Worm (Caenorhabditis elegans): Measurements from ENCODE around the gene Y46H3A.5.

Gene Y46H3A.5

ce11 chrV:1797900-1798299, 16.8 kb downstream of the Y46H3A.5 start, which contains the start of gene F36H9.10:
Gene F36H9.10, plus strand, starts transcription at chrV:1798200.
- TF ChIP-seq ztf-23 (GFP tag; IDR thresholded peaks at IDR 0.05) = no peak
- TF ChIP-seq klf-2 (GFP tag; conservative IDR thresholded peaks at IDR 0.05) = no peak
- TF ChIP-seq cog-1 (tag; optimal IDR thresholded peaks at IDR 0.05) = no peak
- no peak for TF ChIP-seq med-1 (GFP tag; optimal IDR thresholded peaks at IDR 0.05; ENCODE audit: insufficient read depth)
- no peak for TF ChIP-seq T22C8.4 (GFP tag; IDR thresholded peaks at IDR 0.05)
- no peak for TF ChIP-seq flt-1 (GFP tag; IDR thresholded peaks at IDR 0.05)
- TF ChIP-seq ztf-29 (GFP tag; IDR thresholded peaks at IDR 0.05) = no peak
- TF ChIP-seq tab-1 (GFP tag; IDR thresholded peaks at IDR 0.05) = no peak
- TF ChIP-seq ref-1 (GFP tag; conservative IDR thresholded peaks at IDR 0.05) = no peak

ce11 chrV:1794218-1794617, 20.5 kb downstream of the Y46H3A.5 start, which contains the start of gene F36H9.1:
Gene F36H9.1, plus strand, starts transcription at chrV:1794518.
- no peak for TF ChIP-seq med-1 (GFP tag; optimal IDR thresholded peaks at IDR 0.05; ENCODE audit: insufficient read depth)
- TF ChIP-seq ztf-23 (GFP tag; IDR thresholded peaks at IDR 0.05) = no peak
- TF ChIP-seq T22C8.4 (GFP tag; IDR thresholded peaks at IDR 0.05) = no peak
- no peak for TF ChIP-seq ztf-29 (GFP tag; IDR thresholded peaks at IDR 0.05)
- TF ChIP-seq klf-2 (GFP tag; conservative IDR thresholded peaks at IDR 0.05) = no peak
- no peak for TF ChIP-seq flt-1 (GFP tag; IDR thresholded peaks at IDR 0.05)
- TF ChIP-seq cog-1 (tag; optimal IDR thresholded peaks at IDR 0.05) = no peak
- no peak for TF ChIP-seq ref-1 (GFP tag; conservative IDR thresholded peaks at IDR 0.05)
- no peak for TF ChIP-seq tab-1 (GFP tag; IDR thresholded peaks at IDR 0.05)

- TF ChIP-seq T22C8.4 (GFP tag; IDR thresholded peaks at IDR 0.05) (no peak), ztf-29 (GFP tag; IDR thresholded peaks at IDR 0.05) (no peak), cog-1 (tag; optimal IDR thresholded peaks at IDR 0.05) (no peak), ztf-23 (GFP tag; IDR thresholded peaks at IDR 0.05) (no peak), ref-1 (GFP tag; conservative IDR thresholded peaks at IDR 0.05) (no peak), med-1 (GFP tag; optimal IDR thresholded peaks at IDR 0.05; ENCODE audit: insufficient read depth) (no peak), tab-1 (GFP tag; IDR thresholded peaks at IDR 0.05) (no peak), flt-1 (GFP tag; IDR thresholded peaks at IDR 0.05) (no peak), klf-2 (GFP tag; conservative IDR thresholded peaks at IDR 0.05) (no peak)
Observed at ce11 chrV:1789495-1789894, 25.2 kb downstream of the Y46H3A.5 start.

- TF ChIP-seq cog-1 (tag; optimal IDR thresholded peaks at IDR 0.05) = no peak
- TF ChIP-seq T22C8.4 (GFP tag; IDR thresholded peaks at IDR 0.05) = no peak
Observed at ce11 chrV:1788157-1788556, 26.5 kb downstream of the Y46H3A.5 start, which contains the start of gene F36H9.2. Gene F36H9.2, plus strand, starts transcription at chrV:1788457.

- TF ChIP-seq ref-1 (GFP tag; conservative IDR thresholded peaks at IDR 0.05) (no peak), T22C8.4 (GFP tag; IDR thresholded peaks at IDR 0.05) (no peak), cog-1 (tag; optimal IDR thresholded peaks at IDR 0.05) (no peak), med-1 (GFP tag; optimal IDR thresholded peaks at IDR 0.05; ENCODE audit: insufficient read depth) (no peak), flt-1 (GFP tag; IDR thresholded peaks at IDR 0.05) (no peak), ztf-29 (GFP tag; IDR thresholded peaks at IDR 0.05) (no peak), tab-1 (GFP tag; IDR thresholded peaks at IDR 0.05) (no peak)
Observed at ce11 chrV:1781922-1782321, 32.8 kb downstream of the Y46H3A.5 start, which contains the start of gene F36H9.5. Gene F36H9.5, minus strand, starts transcription at chrV:1782022.

ce11 chrV:1779994-1780393, 34.7 kb downstream of the Y46H3A.5 start:
- no peak for TF ChIP-seq cog-1 (tag; optimal IDR thresholded peaks at IDR 0.05)
- TF ChIP-seq T22C8.4 (GFP tag; IDR thresholded peaks at IDR 0.05) = no peak
- no peak for TF ChIP-seq ztf-29 (GFP tag; IDR thresholded peaks at IDR 0.05)
- TF ChIP-seq ref-1 (GFP tag; conservative IDR thresholded peaks at IDR 0.05) = no peak
- no peak for TF ChIP-seq ztf-23 (GFP tag; IDR thresholded peaks at IDR 0.05)
- TF ChIP-seq flt-1 (GFP tag; IDR thresholded peaks at IDR 0.05) = no peak
- TF ChIP-seq klf-2 (GFP tag; conservative IDR thresholded peaks at IDR 0.05) = no peak
- TF ChIP-seq med-1 (GFP tag; optimal IDR thresholded peaks at IDR 0.05; ENCODE audit: insufficient read depth) = no peak
- TF ChIP-seq tab-1 (GFP tag; IDR thresholded peaks at IDR 0.05) = no peak

- TF ChIP-seq flt-1 (GFP tag; IDR thresholded peaks at IDR 0.05) = no peak
- no peak for TF ChIP-seq klf-2 (GFP tag; conservative IDR thresholded peaks at IDR 0.05)
- TF ChIP-seq ztf-29 (GFP tag; IDR thresholded peaks at IDR 0.05) = no peak
- no peak for TF ChIP-seq T22C8.4 (GFP tag; IDR thresholded peaks at IDR 0.05)
- no peak for TF ChIP-seq cog-1 (tag; optimal IDR thresholded peaks at IDR 0.05)
- TF ChIP-seq tab-1 (GFP tag; IDR thresholded peaks at IDR 0.05) = no peak
- TF ChIP-seq med-1 (GFP tag; optimal IDR thresholded peaks at IDR 0.05; ENCODE audit: insufficient read depth) = no peak
- TF ChIP-seq ref-1 (GFP tag; conservative IDR thresholded peaks at IDR 0.05) = no peak
- TF ChIP-seq ztf-23 (GFP tag; IDR thresholded peaks at IDR 0.05) = no peak
Observed at ce11 chrV:1779136-1779535, 35.5 kb downstream of the Y46H3A.5 start, which contains the start of gene F36H9.4. Gene F36H9.4, minus strand, starts transcription at chrV:1779236.

- TF ChIP-seq T22C8.4 (GFP tag; IDR thresholded peaks at IDR 0.05) = no peak
- TF ChIP-seq ztf-29 (GFP tag; IDR thresholded peaks at IDR 0.05) = no peak
- no peak for TF ChIP-seq ref-1 (GFP tag; conservative IDR thresholded peaks at IDR 0.05)
- TF ChIP-seq ztf-23 (GFP tag; IDR thresholded peaks at IDR 0.05) = no peak
- TF ChIP-seq cog-1 (tag; optimal IDR thresholded peaks at IDR 0.05) = no peak
- no peak for TF ChIP-seq med-1 (GFP tag; optimal IDR thresholded peaks at IDR 0.05; ENCODE audit: insufficient read depth)
- no peak for TF ChIP-seq tab-1 (GFP tag; IDR thresholded peaks at IDR 0.05)
- no peak for TF ChIP-seq flt-1 (GFP tag; IDR thresholded peaks at IDR 0.05)
- no peak for TF ChIP-seq klf-2 (GFP tag; conservative IDR thresholded peaks at IDR 0.05)
Observed at ce11 chrV:1774874-1775589, 39.7 kb downstream of the Y46H3A.5 start, which contains the start of gene F36H9.7. Gene F36H9.7, minus strand, starts transcription at chrV:1774924.

- TF ChIP-seq T22C8.4 (GFP tag; IDR thresholded peaks at IDR 0.05) = no peak
- no peak for TF ChIP-seq ref-1 (GFP tag; conservative IDR thresholded peaks at IDR 0.05)
- no peak for TF ChIP-seq ztf-23 (GFP tag; IDR thresholded peaks at IDR 0.05)
- TF ChIP-seq tab-1 (GFP tag; IDR thresholded peaks at IDR 0.05) = no peak
- TF ChIP-seq med-1 (GFP tag; optimal IDR thresholded peaks at IDR 0.05; ENCODE audit: insufficient read depth) = no peak
- no peak for TF ChIP-seq flt-1 (GFP tag; IDR thresholded peaks at IDR 0.05)
- TF ChIP-seq ztf-29 (GFP tag; IDR thresholded peaks at IDR 0.05) = no peak
- no peak for TF ChIP-seq cog-1 (tag; optimal IDR thresholded peaks at IDR 0.05)
- TF ChIP-seq klf-2 (GFP tag; conservative IDR thresholded peaks at IDR 0.05) = no peak
Observed at ce11 chrV:1773120-1773519, 41.6 kb downstream of the Y46H3A.5 start.

All from whole organism, midembryonic.